Fruit fly (Drosophila melanogaster): ENCODE measurements around the gene CG43092.
A peak's percentile ranks its signal among the peaks of the same experiment; 100 is the strongest.

Gene CG43092

DNA sequence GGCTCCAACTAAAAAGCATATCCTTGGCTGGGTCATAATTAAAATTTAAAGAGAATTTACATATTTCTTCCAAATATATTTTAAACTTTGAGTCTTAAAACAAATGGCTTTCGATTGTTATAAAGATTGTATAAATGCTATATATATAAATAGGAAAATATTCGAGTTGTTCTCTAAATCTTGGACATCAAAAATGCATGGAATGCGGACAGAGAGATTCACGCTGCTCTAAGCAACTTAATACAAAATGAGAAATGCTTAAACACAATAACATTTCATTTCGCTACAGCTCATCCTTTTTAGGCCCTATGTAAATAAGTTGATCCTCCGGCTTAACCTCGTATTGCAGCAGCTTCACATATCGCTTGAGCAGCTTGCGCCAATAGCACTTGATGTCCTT lies 20.5 kb downstream of the CG43092 start, which contains the start of gene CG31139:
Gene CG31139, minus strand, starts transcription at position 101 of the 400 bp plus-strand sequence.
- TF ChIP-seq Med (GFP tag) (peak; percentile 3), zfh1 (GFP tag; IDR thresholded peaks at IDR 0.05) (no peak)

DNA sequence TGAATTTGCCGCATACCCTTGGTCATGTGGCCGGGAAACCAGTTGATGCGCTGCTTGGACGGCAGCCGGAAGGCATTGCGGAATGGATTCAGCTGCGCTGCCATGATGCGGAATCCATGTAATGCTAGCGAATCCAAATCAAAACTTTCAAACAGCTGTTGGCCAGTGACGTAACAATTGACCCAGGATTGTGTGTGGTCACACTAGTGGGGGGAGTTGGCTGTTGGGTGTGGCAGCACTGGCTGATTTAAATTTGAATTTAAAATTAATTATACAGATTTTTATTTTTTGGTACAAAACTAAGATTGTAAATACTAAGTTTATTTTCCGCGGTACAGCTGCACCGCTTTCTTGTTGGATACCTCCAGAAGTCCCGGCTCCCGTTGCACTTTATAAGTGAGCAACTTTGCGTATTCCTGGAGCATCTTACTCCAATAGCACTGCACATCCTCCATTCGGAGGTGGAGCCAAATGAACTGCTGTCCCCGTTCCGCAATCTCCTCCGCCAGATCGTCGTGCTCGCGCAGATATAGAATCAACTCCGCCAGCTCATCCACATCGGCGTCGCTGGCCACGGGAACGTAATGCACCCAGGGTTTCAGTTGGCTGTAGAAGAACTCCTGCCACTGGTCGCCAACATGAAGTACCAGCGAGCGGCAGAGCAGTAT lies 21.9 kb downstream of the CG43092 start, which contains the start of gene CG17141:
Gene CG17141, minus strand, starts transcription at position 177 of the 668 bp plus-strand sequence.
- TF ChIP-seq CG34422 (GFP tag; IDR thresholded peaks at IDR 0.05), result peak; percentile 28; the same call in 1 of the 3 replicates
- TF ChIP-seq CG7987 (GFP tag; optimal IDR thresholded peaks at IDR 0.05), result peak; percentile 41
- no peak for TF ChIP-seq zf30C (GFP tag; optimal IDR thresholded peaks at IDR 0.05)
- 0 out of 2 replicates have a peak, but pooled peaks have one; percentile 28 for TF ChIP-seq bbx (GFP tag; IDR thresholded peaks at IDR 0.05; ENCODE audit: partially characterized antibody)
- TF ChIP-seq CG8281 (tag; optimal IDR thresholded peaks at IDR 0.05), result no peak
- TF ChIP-seq Fer3 (tag; optimal IDR thresholded peaks at IDR 0.05), result no peak
- TF ChIP-seq sens-2 (GFP tag; IDR thresholded peaks at IDR 0.05), result no peak
- no peak for TF ChIP-seq cas (GFP tag; IDR thresholded peaks at IDR 0.05)
- no peak for TF ChIP-seq CG16863 (GFP tag; optimal IDR thresholded peaks at IDR 0.05)
- no peak for TF ChIP-seq inv (GFP tag; IDR thresholded peaks at IDR 0.05; ENCODE audit: partially characterized antibody)
- TF ChIP-seq Opbp (GFP tag; IDR thresholded peaks at IDR 0.05; ENCODE audit: partially characterized antibody), result no peak
- TF ChIP-seq BEAF-32 (GFP tag; optimal IDR thresholded peaks at IDR 0.05), result peak; percentile 39
- no peak for TF ChIP-seq CG18476 (GFP tag; optimal IDR thresholded peaks at IDR 0.05)
- TF ChIP-seq CG8478 (optimal IDR thresholded peaks at IDR 0.05), result no peak
- TF ChIP-seq crp (GFP tag; optimal IDR thresholded peaks at IDR 0.05), result peak; percentile 71 to 96
- TF ChIP-seq Lpt (GFP tag; optimal IDR thresholded peaks at IDR 0.05), result no peak
- TF ChIP-seq vvl (GFP tag; IDR thresholded peaks at IDR 0.05), result peak; percentile 83
- TF ChIP-seq CG14014 (GFP tag; IDR thresholded peaks at IDR 0.05), result no peak
- peak; percentile 26 for TF ChIP-seq stwl (tag; optimal IDR thresholded peaks at IDR 0.05)
- peak; percentile 52 for TF ChIP-seq CG9797 (GFP tag; optimal IDR thresholded peaks at IDR 0.05)
- peak; percentile 43; the same call in 1 of the 3 replicates for TF ChIP-seq knrl (GFP tag; IDR thresholded peaks at IDR 0.05; ENCODE audit: partially characterized antibody)
- TF ChIP-seq CG3847 (GFP tag; IDR thresholded peaks at IDR 0.05), result peak; percentile 64
- TF ChIP-seq YL-1 (GFP tag; optimal IDR thresholded peaks at IDR 0.05), result peak; percentile 67
- peak; percentile 12; the same call in 1 of the 3 replicates for TF ChIP-seq row (GFP tag; IDR thresholded peaks at IDR 0.05)
- 0 out of 4 replicates have a peak, but pooled peaks have one; percentile 20 for TF ChIP-seq chinmo (GFP tag; IDR thresholded peaks at IDR 0.05; ENCODE audit: partially characterized antibody)
- no peak for TF ChIP-seq Sox100B (GFP tag; optimal IDR thresholded peaks at IDR 0.05)
- TF ChIP-seq lola (GFP tag; optimal IDR thresholded peaks at IDR 0.05), result no peak
- peak; percentile 35; the same call in 1 of the 3 replicates for TF ChIP-seq CG16813 (GFP tag; IDR thresholded peaks at IDR 0.05; ENCODE audit: partially characterized antibody)
- TF ChIP-seq CG13296 (GFP tag; optimal IDR thresholded peaks at IDR 0.05), result no peak
- peak; percentile 6 for TF ChIP-seq CG17829 (tag; optimal IDR thresholded peaks at IDR 0.05)
- TF ChIP-seq CG6813 (GFP tag; optimal IDR thresholded peaks at IDR 0.05), result no peak
- TF ChIP-seq CG10267 (tag; optimal IDR thresholded peaks at IDR 0.05), result no peak
- peak; percentile 69 for TF ChIP-seq Ets65A (GFP tag)
- TF ChIP-seq CG17612 (GFP tag; IDR thresholded peaks at IDR 0.05), result no peak
- no peak for TF ChIP-seq ATbp (GFP tag; optimal IDR thresholded peaks at IDR 0.05)
- peak in 1 of 2 experiments; percentile 99 for TF ChIP-seq Pdp1 (GFP tag; optimal IDR thresholded peaks at IDR 0.05)
- peak; percentile 42; the same call in 1 of the 3 replicates for TF ChIP-seq ci (GFP tag; IDR thresholded peaks at IDR 0.05)
- no peak for TF ChIP-seq dm (GFP tag; optimal IDR thresholded peaks at IDR 0.05)
- no peak for TF ChIP-seq mirr (GFP tag; optimal IDR thresholded peaks at IDR 0.05)
- TF ChIP-seq unc-4 (GFP tag; IDR thresholded peaks at IDR 0.05; ENCODE audit: partially characterized antibody), result peak; percentile 47
- TF ChIP-seq grn (GFP tag; optimal IDR thresholded peaks at IDR 0.05), result no peak
- TF ChIP-seq CG12769 (tag; optimal IDR thresholded peaks at IDR 0.05), result no peak
- TF ChIP-seq Dfd (GFP tag; optimal IDR thresholded peaks at IDR 0.05), result no peak
- 0 out of 2 replicates have a peak, but pooled peaks have one; percentile 22 for TF ChIP-seq Rfx (GFP tag; IDR thresholded peaks at IDR 0.05)

All from whole organism, embryonic.